Worm (Caenorhabditis elegans): Measurements from ENCODE around the gene ZK673.6.

DNA sequence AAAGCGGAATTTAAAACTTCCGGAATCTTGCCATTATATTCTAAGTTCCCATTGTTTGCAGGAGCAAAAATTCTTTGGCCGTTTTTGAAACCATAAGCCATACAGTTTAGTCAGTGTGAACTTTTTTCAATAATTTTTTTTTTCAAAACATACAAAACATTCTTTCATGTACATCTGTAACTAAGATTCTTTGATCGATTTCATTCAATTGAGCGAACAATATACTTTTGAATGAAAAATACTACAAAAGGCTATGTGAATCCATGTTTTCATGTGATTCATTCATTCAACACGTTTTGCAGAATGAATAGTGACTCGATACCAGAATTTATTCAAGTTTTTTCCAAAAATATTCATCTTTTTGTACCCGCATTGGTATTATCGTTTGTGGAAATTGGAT, 22.6 kb upstream of the ZK673.6 start, which contains the start of gene ZK666.15:
- TF ChIP-seq hlh-30 (tag; optimal IDR thresholded peaks at IDR 0.05; ENCODE audit: insufficient read depth) (no peak), ama-1 (optimal IDR thresholded peaks at IDR 0.05) (no peak), pha-2 (tag; optimal IDR thresholded peaks at IDR 0.05) (no peak)

Data from whole organism, late embryonic.